Worm (Caenorhabditis elegans) whole organism, L4 larva: Measurements from ENCODE around the gene F47B8.14.
A peak's percentile ranks its signal among the peaks of the same experiment; 100 is the strongest.
"Not testable (repeated sequence)": the region's sequence is repeated elsewhere in the genome, so short reads cannot be mapped to it uniquely, and the experiment has no call there.

Experiments used
- D1046.2 ChIP-seq: fragments of 200-800 bp; sonication (Bioruptor generic); IDR thresholded peaks from 2 replicates; pipeline ENCODE4 v1.3.6; 2022; ENCODE audit warnings: missing genetic modification characterization, missing compliant biosample characterization
- F26F4.8 ChIP-seq: fragments of 200-800 bp; sonication (Bioruptor generic); conservative IDR thresholded peaks from 2 replicates; pipeline ENCODE4 v1.3.6; 2022; ENCODE audit warnings: missing genetic modification characterization, missing compliant biosample characterization
- F37D6.2 ChIP-seq: sonication (generic microtip); optimal IDR thresholded peaks from 2 replicates; lab custom pipeline; 2016; ENCODE audit warnings: mild to moderate bottlenecking, missing genetic modification characterization, missing compliant biosample characterization
- ZK546.5 ChIP-seq, 2 experiments: sonication (generic microtip); optimal IDR thresholded peaks; 2 replicates each; lab custom pipeline; 2017; ENCODE audit warnings: missing biosample characterization in 2 of 2, missing genetic modification characterization in 2 of 2
- aha-1 ChIP-seq: fragments of 150-350 bp; peaks from one replicate; lab custom pipeline; 2014; ENCODE audit warnings: missing biosample characterization, missing genetic modification characterization
- aly-2 ChIP-seq: sonication (generic microtip); optimal IDR thresholded peaks from 2 replicates; lab custom pipeline; 2018; ENCODE audit warnings: missing biosample characterization, missing genetic modification characterization
- daf-12 ChIP-seq: fragments of 150-350 bp; optimal IDR thresholded peaks from 2 replicates; lab custom pipeline; 2014; ENCODE audit warnings: missing biosample characterization, missing genetic modification reagents, missing genetic modification characterization
- dmd-6 ChIP-seq: fragments of 200-800 bp; sonication (Bioruptor generic); IDR thresholded peaks from 2 replicates; pipeline ENCODE4 v1.3.6; 2022; ENCODE audit warnings: missing genetic modification reagents, missing genetic modification characterization, missing compliant biosample characterization
- dmd-9 ChIP-seq: fragments of 200-800 bp; sonication (Bioruptor generic); IDR thresholded peaks from 2 replicates; pipeline ENCODE4 v1.3.6; 2022; ENCODE audit warnings: missing genetic modification reagents, missing genetic modification characterization, missing compliant biosample characterization
- dpl-1 ChIP-seq: fragments of 150-350 bp; optimal IDR thresholded peaks from 2 replicates; lab custom pipeline; 2014; ENCODE audit warnings: missing biosample characterization, missing genetic modification reagents, missing genetic modification characterization
- duxl-1 ChIP-seq: sonication (generic microtip); optimal IDR thresholded peaks from 2 replicates; lab custom pipeline; 2016; ENCODE audit warnings: mild to moderate bottlenecking, missing genetic modification characterization, moderate library complexity, missing compliant biosample characterization; ENCODE audit not compliant: poor library complexity
- dve-1 ChIP-seq: sonication (generic microtip); optimal IDR thresholded peaks from 2 replicates; lab custom pipeline; 2017; ENCODE audit warnings: antibody characterized with exemption, mild to moderate bottlenecking, missing genetic modification characterization, missing compliant biosample characterization; ENCODE audit not compliant: insufficient read depth
- lin-13 ChIP-seq: fragments of 150-350 bp; optimal IDR thresholded peaks from 2 replicates; lab custom pipeline; 2014; ENCODE audit warnings: missing biosample characterization, missing genetic modification reagents, missing genetic modification characterization
- madf-5 ChIP-seq, 2 experiments: fragments of 200-800 bp; sonication (Bioruptor generic); IDR thresholded peaks; 2 replicates each; pipeline ENCODE4 v1.3.6; 2022; ENCODE audit warnings: missing compliant biosample characterization in 2 of 2, missing genetic modification characterization in 2 of 2
- madf-9 ChIP-seq: fragments of 200-800 bp; sonication (Bioruptor generic); conservative IDR thresholded peaks from 2 replicates; pipeline ENCODE4 v1.3.6; 2022; ENCODE audit warnings: missing genetic modification reagents, missing genetic modification characterization, missing compliant biosample characterization
- mes-2 ChIP-seq: sonication (generic microtip); optimal IDR thresholded peaks from 2 replicates; lab custom pipeline; 2016; ENCODE audit warnings: missing genotype, mild to moderate bottlenecking, missing genetic modification characterization, missing compliant biosample characterization; ENCODE audit not compliant: poor library complexity, severe bottlenecking
- mxl-2 ChIP-seq: fragments of 200-800 bp; sonication (Bioruptor generic); conservative IDR thresholded peaks from 2 replicates; pipeline ENCODE4 v1.3.6; 2022; ENCODE audit warnings: missing genetic modification reagents, missing genetic modification characterization, missing compliant biosample characterization
- nhr-10 ChIP-seq: fragments of 150-350 bp; optimal IDR thresholded peaks from 2 replicates; lab custom pipeline; 2014; ENCODE audit warnings: missing biosample characterization, missing genetic modification characterization
- nhr-11 ChIP-seq: fragments of 150-350 bp; optimal IDR thresholded peaks from 2 replicates; lab custom pipeline; 2014; ENCODE audit warnings: missing biosample characterization, missing genetic modification characterization
- nhr-237 ChIP-seq: sonication (generic microtip); optimal IDR thresholded peaks from 2 replicates; lab custom pipeline; 2017; ENCODE audit warnings: missing biosample characterization, missing genetic modification characterization
- nhr-6 ChIP-seq: fragments of 150-350 bp; optimal IDR thresholded peaks from 2 replicates; lab custom pipeline; 2014; ENCODE audit warnings: missing biosample characterization, missing genetic modification characterization
- nhr-76 ChIP-seq: fragments of 150-350 bp; optimal IDR thresholded peaks from 2 replicates; lab custom pipeline; 2014; ENCODE audit warnings: missing biosample characterization, missing genetic modification characterization
- php-3 ChIP-seq: fragments of 200-800 bp; sonication (Bioruptor generic); IDR thresholded peaks from 2 replicates; pipeline ENCODE4 v1.3.6; 2022; ENCODE audit warnings: missing genetic modification reagents, missing genetic modification characterization, missing compliant biosample characterization
- pqm-1 ChIP-seq: sonication (generic microtip); optimal IDR thresholded peaks from 2 replicates; lab custom pipeline; 2017; ENCODE audit warnings: missing biosample characterization, missing genetic modification characterization
- set-16 ChIP-seq: fragments of 200-800 bp; sonication (Bioruptor generic); IDR thresholded peaks from 2 replicates; pipeline ENCODE4 v1.3.6; 2022; ENCODE audit warnings: missing genetic modification reagents, missing genetic modification characterization, missing compliant biosample characterization
- unc-39 ChIP-seq: sonication (generic microtip); optimal IDR thresholded peaks from 2 replicates; lab custom pipeline; 2017; ENCODE audit warnings: missing biosample characterization, missing genetic modification characterization
- unc-62 ChIP-seq, 3 experiments: fragments of 150-350 bp in 1 of 3; sonication (generic microtip); optimal IDR thresholded peaks in 2 of 3; peaks in 1 of 3; 1 replicate in 1 of 3; 2 replicates in 2 of 3; lab custom pipeline; 2014 to 2017; ENCODE audit warnings: missing biosample characterization in 3 of 3, missing genetic modification characterization in 3 of 3, missing genetic modification reagents in 3 of 3, missing genotype in 1 of 3
- vab-7 ChIP-seq: fragments of 200-800 bp; sonication (Bioruptor generic); IDR thresholded peaks from 2 replicates; pipeline ENCODE4 v1.3.6; 2022; ENCODE audit warnings: missing genetic modification reagents, missing genetic modification characterization, missing compliant biosample characterization
- zfp-2 ChIP-seq: sonication (generic microtip); optimal IDR thresholded peaks from 2 replicates; lab custom pipeline; 2016; ENCODE audit warnings: mild to moderate bottlenecking, missing genetic modification characterization, missing compliant biosample characterization
- ztf-7 ChIP-seq: fragments of 150-350 bp; optimal IDR thresholded peaks from 2 replicates; lab custom pipeline; 2014; ENCODE audit warnings: missing biosample characterization, missing genetic modification characterization

Gene F47B8.14

ce11 chrV:14301076-14301475, 19.3 kb upstream of the F47B8.14 start, which contains the start of gene F14D7.6:
TSS of gene F14D7.6 (plus strand) at chrV:14301413.
- TF ChIP-seq F26F4.8 (GFP tag; lab: Robert Waterston, UW) = no peak
- peak; percentile 41 for TF ChIP-seq pqm-1 (tag; lab: Kevin White, UChicago)

DNA sequence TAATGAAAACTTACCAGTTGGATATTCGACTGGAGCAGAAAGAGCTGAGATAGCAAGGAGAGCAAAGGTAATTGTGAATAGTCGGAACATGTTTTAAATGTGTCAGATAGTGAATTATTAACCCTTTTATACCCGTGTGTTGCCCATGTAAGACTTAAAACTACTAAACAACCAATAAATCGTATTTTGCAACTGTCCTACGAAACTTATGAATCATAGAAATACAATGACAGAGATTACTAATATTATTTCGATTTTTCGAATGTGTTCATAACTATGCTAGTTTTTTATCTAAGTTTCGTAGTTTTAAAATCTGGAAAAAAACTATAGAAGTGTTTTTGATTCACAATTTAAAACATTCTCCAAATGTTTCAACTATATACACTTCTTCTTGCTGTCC, 13.6 kb upstream of the F47B8.14 start, which contains the start of gene spig-4:
TSS of gene spig-4 (minus strand) at position 101 of the 400 bp plus-strand sequence.
- not testable (repeated sequence) for TF ChIP-seq dve-1 (tag; lab: Kevin White, UChicago); php-3 (GFP tag; lab: Robert Waterston, UW); D1046.2

ce11 chrV:14308164-14308563, 12.2 kb upstream of the F47B8.14 start, which contains the start of gene spig-5:
TSS of gene spig-5 (plus strand) at chrV:14308464.
- TF ChIP-seq unc-62 (GFP tag; optimal IDR thresholded peaks at IDR 0.05 in 1 of 2; lab: Kevin White, UChicago); unc-62 (tag; optimal IDR thresholded peaks at IDR 0.05; lab: Kevin White, UChicago); madf-5 (GFP tag; IDR thresholded peaks at IDR 0.05; lab: Robert Waterston, UW); nhr-76: not testable (repeated sequence)

DNA sequence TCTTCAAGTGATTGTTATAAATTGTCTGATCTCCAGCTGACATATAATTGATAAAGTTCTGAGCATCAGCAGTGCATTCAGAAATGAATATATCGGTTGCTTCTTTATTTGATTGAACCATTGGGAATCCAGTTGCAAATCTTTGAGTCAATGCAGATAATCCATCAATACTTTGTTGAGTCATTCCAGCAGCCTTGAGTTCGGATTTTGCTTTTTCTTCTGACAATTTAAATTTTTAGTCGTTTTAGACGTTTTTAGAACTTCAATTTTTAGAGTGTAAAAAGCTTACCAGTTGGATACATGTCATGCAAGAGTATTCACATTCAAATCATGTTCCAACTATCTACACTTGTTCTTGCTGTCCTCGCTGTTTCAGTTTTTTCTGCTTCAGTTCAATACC, 10.7 kb upstream of the F47B8.14 start, which contains the start of gene F14D7.14:
TSS of gene F14D7.14 (plus strand) at position 301 of the 400 bp plus-strand sequence.
- not testable (repeated sequence) for TF ChIP-seq unc-39 (tag; lab: Kevin White, UChicago); nhr-237; nhr-11 (tag; lab: Kevin White, UChicago)
- TF ChIP-seq, all 104 proteins: peak for 0; not testable (repeated sequence) for 104

DNA sequence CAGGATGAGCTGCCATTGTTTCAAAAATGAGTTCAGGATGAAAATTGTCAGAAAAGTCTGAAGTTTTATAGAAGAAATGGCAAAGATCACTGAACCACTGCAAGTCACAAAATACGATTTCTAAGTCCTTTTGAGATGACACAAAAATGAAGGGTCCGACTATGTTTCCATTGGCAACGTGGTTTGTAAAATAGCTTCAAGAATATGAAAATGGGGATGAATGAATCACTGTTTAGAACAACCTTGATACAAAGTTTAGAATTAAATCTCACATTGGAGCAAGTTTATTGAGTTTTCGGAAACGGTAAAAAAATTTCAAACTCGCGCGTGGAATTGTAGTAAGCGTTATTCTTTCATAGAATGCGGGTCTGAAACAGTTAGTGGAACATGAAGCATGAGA, 9.2 kb upstream of the F47B8.14 start, which contains the start of gene ddn-3:
TSS of gene ddn-3 (minus strand) at position 101 of the 400 bp plus-strand sequence.
- TF ChIP-seq ZK546.5 (tag; optimal IDR thresholded peaks at IDR 0.05; lab: Kevin White, UChicago) (no peak), dmd-9 (no peak), aha-1 (tag; lab: Kevin White, UChicago) (no peak), nhr-10 (tag; lab: Kevin White, UChicago) (no peak), mes-2 (no peak), daf-12 (tag; lab: Kevin White, UChicago) (no peak), nhr-6 (tag; lab: Kevin White, UChicago) (no peak), set-16 (no peak)

DNA sequence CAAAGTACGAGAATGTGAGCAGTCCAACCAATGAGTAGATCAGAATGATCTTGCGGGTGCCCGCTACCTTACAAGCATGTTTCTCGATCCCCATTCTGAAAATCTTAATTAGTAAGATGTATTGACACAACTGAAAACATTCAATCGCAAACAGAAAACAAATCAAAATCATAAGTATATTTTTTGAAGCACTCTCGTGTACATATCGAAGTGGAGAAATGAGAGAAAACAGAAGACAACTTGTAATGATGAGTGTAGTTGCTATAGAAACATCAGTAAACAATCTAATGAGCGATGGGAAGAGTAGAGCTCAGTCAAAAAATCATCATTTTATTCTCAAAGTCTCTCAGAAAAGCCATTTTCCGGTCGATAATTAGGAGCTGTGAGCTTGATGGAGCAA, 7.7 kb upstream of the F47B8.14 start, which contains the start of gene F14D7.8:
TSS of gene F14D7.8 (minus strand) at position 101 of the 400 bp plus-strand sequence.
- TF ChIP-seq ztf-7 (tag; lab: Kevin White, UChicago) (no peak), dmd-6 (GFP tag; lab: Robert Waterston, UW) (no peak), lin-13 (no peak), duxl-1 (tag; lab: Kevin White, UChicago) (no peak), aly-2 (no peak), madf-5 (GFP tag; IDR thresholded peaks at IDR 0.05; lab: Robert Waterston, UW) (no peak), vab-7 (GFP tag; lab: Robert Waterston, UW) (no peak), dpl-1 (GFP tag; lab: Kevin White, UChicago) (no peak), madf-9 (GFP tag; lab: Robert Waterston, UW) (no peak), mxl-2 (no peak), zfp-2 (tag; lab: Kevin White, UChicago) (no peak), F37D6.2 (tag; lab: Kevin White, UChicago) (no peak)
